Worm (Caenorhabditis elegans) whole organism, L2 larva: Measurements from ENCODE around the gene srlf-1.

Experiments used
- ceh-16 ChIP-seq: fragments of 150-350 bp; optimal IDR thresholded peaks from 2 replicates; lab custom pipeline; 2014; ENCODE audit warnings: missing biosample characterization, missing genetic modification characterization
- ceh-82 ChIP-seq: fragments of 150-350 bp; optimal IDR thresholded peaks from 2 replicates; lab custom pipeline; 2014; ENCODE audit warnings: missing biosample characterization, missing genetic modification characterization
- elt-3 ChIP-seq: sonication (generic microtip); optimal IDR thresholded peaks from 2 replicates; lab custom pipeline; 2017; ENCODE audit warnings: missing biosample characterization, missing genetic modification characterization
- lin-13 ChIP-seq: fragments of 150-350 bp; optimal IDR thresholded peaks from 2 replicates; lab custom pipeline; 2014; ENCODE audit warnings: missing biosample characterization, missing genetic modification reagents, missing genetic modification characterization
- lin-39 ChIP-seq: fragments of 150-350 bp; optimal IDR thresholded peaks from 2 replicates; lab custom pipeline; 2014; ENCODE audit warnings: missing biosample characterization, missing genetic modification reagents, missing genetic modification characterization
- lsy-2 ChIP-seq, 2 experiments: fragments of 150-350 bp in 1 of 2; sonication (generic microtip) in 1 of 2; optimal IDR thresholded peaks; 2 replicates each; lab custom pipeline; 2014 to 2017; ENCODE audit warnings: missing biosample characterization in 2 of 2, missing genetic modification characterization in 2 of 2
- mdl-1 ChIP-seq, 2 experiments: fragments of 150-350 bp in 1 of 2; sonication (generic microtip) in 1 of 2; optimal IDR thresholded peaks; 2 replicates each; lab custom pipeline; 2017; ENCODE audit warnings: missing biosample characterization in 2 of 2, missing genetic modification characterization in 2 of 2
- nhr-6 ChIP-seq: fragments of 150-350 bp; optimal IDR thresholded peaks from 2 replicates; lab custom pipeline; 2014; ENCODE audit warnings: missing biosample characterization, missing genetic modification characterization
- sem-4 ChIP-seq: fragments of 150-350 bp; optimal IDR thresholded peaks from 2 replicates; lab custom pipeline; 2014; ENCODE audit warnings: missing biosample characterization, missing genetic modification reagents, missing genetic modification characterization
- snpc-4 ChIP-seq: fragments of 150-350 bp; optimal IDR thresholded peaks from 2 replicates; lab custom pipeline; 2014; ENCODE audit warnings: missing biosample characterization, missing genetic modification characterization

ce11 chrII:7794222-7794621, 3.8 kb downstream of the srlf-1 start, which contains the start of gene glr-4:
- no peak for TF ChIP-seq lin-13 (GFP tag; lab: Kevin White, UChicago)
- no peak for TF ChIP-seq snpc-4 (tag; lab: Kevin White, UChicago)
- no peak for TF ChIP-seq lsy-2 (tag; optimal IDR thresholded peaks at IDR 0.05; lab: Kevin White, UChicago)
- TF ChIP-seq nhr-6 (tag; lab: Kevin White, UChicago), result no peak
- no peak for TF ChIP-seq sem-4 (tag; lab: Kevin White, UChicago)
- no peak for TF ChIP-seq mdl-1 (tag; optimal IDR thresholded peaks at IDR 0.05; lab: Kevin White, UChicago)
- TF ChIP-seq ceh-16 (tag; lab: Kevin White, UChicago), result no peak
- TF ChIP-seq lin-39 (tag; lab: Kevin White, UChicago), result no peak
- TF ChIP-seq elt-3, result no peak
- no peak for TF ChIP-seq ceh-82 (tag; lab: Kevin White, UChicago)
